Worm (Caenorhabditis elegans) whole organism, L3 larva: ENCODE data around the gene acr-14.

Experiments used
- R02D3.7 ChIP-seq: fragments of 150-350 bp; optimal IDR thresholded peaks from 2 replicates; lab custom pipeline; 2014; ENCODE audit warnings: missing biosample characterization, missing genetic modification characterization
- ZK546.5 ChIP-seq: sonication (generic microtip); optimal IDR thresholded peaks from 2 replicates; lab custom pipeline; 2017; ENCODE audit warnings: missing biosample characterization, missing genetic modification characterization
- aly-2 ChIP-seq: fragments of 150-350 bp; optimal IDR thresholded peaks from 2 replicates; lab custom pipeline; 2014; ENCODE audit warnings: missing biosample characterization, missing genetic modification characterization
- ama-1 ChIP-seq: fragments of 150-350 bp; optimal IDR thresholded peaks from 2 replicates; lab custom pipeline; 2018
- ceh-16 ChIP-seq: sonication (generic microtip); optimal IDR thresholded peaks from 2 replicates; lab custom pipeline; 2017; ENCODE audit warnings: missing biosample characterization, missing genetic modification characterization
- ceh-28 ChIP-seq: fragments of 150-350 bp; optimal IDR thresholded peaks from 2 replicates; lab custom pipeline; 2014; ENCODE audit warnings: missing biosample characterization, missing genetic modification reagents, missing genetic modification characterization
- ceh-82 ChIP-seq: fragments of 150-350 bp; optimal IDR thresholded peaks from 2 replicates; lab custom pipeline; 2014; ENCODE audit warnings: missing biosample characterization, missing genetic modification characterization
- ceh-9 ChIP-seq: sonication (generic microtip); optimal IDR thresholded peaks from 2 replicates; lab custom pipeline; 2018; ENCODE audit warnings: missing biosample characterization, missing genetic modification characterization
- daf-12 ChIP-seq: fragments of 150-350 bp; optimal IDR thresholded peaks from 2 replicates; lab custom pipeline; 2014; ENCODE audit warnings: missing biosample characterization, missing genetic modification reagents, missing genetic modification characterization
- egl-27 ChIP-seq: sonication (generic microtip); optimal IDR thresholded peaks from 4 replicates; lab custom pipeline; 2017; ENCODE audit warnings: missing biosample characterization, missing genetic modification reagents, missing genetic modification characterization
- egl-5 ChIP-seq: fragments of 150-350 bp; optimal IDR thresholded peaks from 2 replicates; lab custom pipeline; 2017; ENCODE audit warnings: missing biosample characterization, missing genetic modification reagents, missing genetic modification characterization, inconsistent platforms
- elt-1 ChIP-seq: fragments of 150-350 bp; optimal IDR thresholded peaks from 2 replicates; lab custom pipeline; 2014; ENCODE audit warnings: missing biosample characterization, missing genetic modification characterization
- elt-2 ChIP-seq: sonication (generic microtip); optimal IDR thresholded peaks from 2 replicates; lab custom pipeline; 2016; ENCODE audit warnings: missing genetic modification reagents, mild to moderate bottlenecking, missing genetic modification characterization, missing compliant biosample characterization
- elt-3 ChIP-seq, 3 experiments: fragments of 150-350 bp in 1 of 3; sonication (generic microtip) in 2 of 3; optimal IDR thresholded peaks; 2 replicates in 2 of 3; 4 replicates in 1 of 3; lab custom pipeline; 2014 to 2017; ENCODE audit warnings: missing biosample characterization in 3 of 3, missing genetic modification characterization in 3 of 3
- eor-1 ChIP-seq, 2 experiments: fragments of 150-350 bp; optimal IDR thresholded peaks; 2 replicates each; lab custom pipeline; 2014 to 2018; ENCODE audit warnings: missing biosample characterization in 2 of 2, missing genetic modification characterization in 2 of 2
- fkh-10 ChIP-seq: sonication (generic microtip); optimal IDR thresholded peaks from 2 replicates; lab custom pipeline; 2017; ENCODE audit warnings: missing biosample characterization, missing genetic modification reagents, missing genetic modification characterization
- fkh-2 ChIP-seq: fragments of 150-350 bp; optimal IDR thresholded peaks from 2 replicates; lab custom pipeline; 2014; ENCODE audit warnings: missing biosample characterization, missing genetic modification reagents, missing genetic modification characterization
- fos-1 ChIP-seq: fragments of 150-350 bp; optimal IDR thresholded peaks from 2 replicates; lab custom pipeline; 2014; ENCODE audit warnings: missing biosample characterization, missing genetic modification characterization
- hmg-11 ChIP-seq: sonication (generic microtip); optimal IDR thresholded peaks from 2 replicates; lab custom pipeline; 2016; ENCODE audit warnings: missing genetic modification characterization, missing compliant biosample characterization
- jun-1 ChIP-seq: fragments of 150-350 bp; optimal IDR thresholded peaks from 2 replicates; lab custom pipeline; 2014; ENCODE audit warnings: missing biosample characterization, missing genetic modification reagents, missing genetic modification characterization
- lin-15B ChIP-seq: fragments of 150-350 bp; optimal IDR thresholded peaks from 2 replicates; lab custom pipeline; 2014; ENCODE audit warnings: missing biosample characterization, missing genetic modification characterization
- lin-39 ChIP-seq: fragments of 150-350 bp; optimal IDR thresholded peaks from 2 replicates; lab custom pipeline; 2018; ENCODE audit warnings: missing biosample characterization, missing genetic modification reagents, missing genetic modification characterization
- lsy-12 ChIP-seq: sonication (generic microtip); optimal IDR thresholded peaks from 2 replicates; lab custom pipeline; 2016; ENCODE audit warnings: mild to moderate bottlenecking, missing genetic modification characterization, missing compliant biosample characterization
- mdl-1 ChIP-seq: fragments of 150-350 bp; optimal IDR thresholded peaks from 2 replicates; lab custom pipeline; 2014; ENCODE audit warnings: missing biosample characterization, missing genetic modification characterization
- mml-1 ChIP-seq: fragments of 150-350 bp; sonication (generic microtip); optimal IDR thresholded peaks from 3 replicates; lab custom pipeline; 2014; ENCODE audit warnings: missing biosample characterization, missing genetic modification characterization
- nfya-1 ChIP-seq: sonication (generic microtip); optimal IDR thresholded peaks from 2 replicates; lab custom pipeline; 2017; ENCODE audit warnings: missing genetic modification characterization, mild to moderate bottlenecking, missing compliant biosample characterization, antibody characterized with exemption, moderate library complexity; ENCODE audit not compliant: insufficient read depth
- nhr-11 ChIP-seq: fragments of 150-350 bp; optimal IDR thresholded peaks from 2 replicates; lab custom pipeline; 2014; ENCODE audit warnings: missing biosample characterization, missing genetic modification characterization
- nhr-12 ChIP-seq: fragments of 150-350 bp; optimal IDR thresholded peaks from 2 replicates; lab custom pipeline; 2014; ENCODE audit warnings: missing biosample characterization, missing genetic modification characterization
- nhr-23 ChIP-seq: fragments of 150-350 bp; optimal IDR thresholded peaks from 2 replicates; lab custom pipeline; 2014; ENCODE audit warnings: missing biosample characterization, missing genetic modification reagents, missing genetic modification characterization
- nhr-237 ChIP-seq: fragments of 150-350 bp; optimal IDR thresholded peaks from 2 replicates; lab custom pipeline; 2014; ENCODE audit warnings: missing biosample characterization, missing genetic modification characterization
- nhr-25 ChIP-seq: sonication (generic microtip); optimal IDR thresholded peaks from 2 replicates; lab custom pipeline; 2017; ENCODE audit warnings: missing biosample characterization, missing genetic modification characterization
- nhr-28 ChIP-seq: fragments of 150-350 bp; optimal IDR thresholded peaks from 2 replicates; lab custom pipeline; 2014; ENCODE audit warnings: missing biosample characterization, missing genetic modification characterization
- nhr-43 ChIP-seq: sonication (generic microtip); optimal IDR thresholded peaks from 2 replicates; lab custom pipeline; 2016; ENCODE audit warnings: mild to moderate bottlenecking, missing genetic modification characterization, missing compliant biosample characterization; ENCODE audit not compliant: poor library complexity, severe bottlenecking
- nhr-67 ChIP-seq: fragments of 150-350 bp; optimal IDR thresholded peaks from 2 replicates; lab custom pipeline; 2014; ENCODE audit warnings: missing biosample characterization, missing genetic modification characterization
- nhr-76 ChIP-seq: fragments of 150-350 bp; sonication (generic microtip); optimal IDR thresholded peaks from 5 replicates; lab custom pipeline; 2014; ENCODE audit warnings: missing biosample characterization, missing genetic modification characterization
- nhr-77 ChIP-seq: fragments of 150-350 bp; optimal IDR thresholded peaks from 2 replicates; lab custom pipeline; 2014; ENCODE audit warnings: missing biosample characterization, missing genetic modification characterization
- pha-4 ChIP-seq: fragments of 150-350 bp; optimal IDR thresholded peaks from 2 replicates; lab custom pipeline; 2014; ENCODE audit warnings: missing biosample characterization, missing genetic modification reagents, missing genetic modification characterization
- pqm-1 ChIP-seq: fragments of 150-350 bp; optimal IDR thresholded peaks from 2 replicates; lab custom pipeline; 2017; ENCODE audit warnings: missing biosample characterization, missing genetic modification characterization, inconsistent platforms
- sea-2 ChIP-seq: fragments of 150-350 bp; sonication (generic microtip); optimal IDR thresholded peaks from 4 replicates; lab custom pipeline; 2014; ENCODE audit warnings: missing biosample characterization, missing genetic modification reagents, missing genetic modification characterization
- skn-1 ChIP-seq: fragments of 150-350 bp; optimal IDR thresholded peaks from 2 replicates; lab custom pipeline; 2014; ENCODE audit warnings: missing biosample characterization, missing genetic modification characterization
- snpc-4 ChIP-seq: fragments of 150-350 bp; optimal IDR thresholded peaks from 2 replicates; lab custom pipeline; 2014; ENCODE audit warnings: missing biosample characterization, missing genetic modification characterization
- tbx-2 ChIP-seq: sonication (generic microtip); optimal IDR thresholded peaks from 2 replicates; lab custom pipeline; 2016; ENCODE audit warnings: mild to moderate bottlenecking, missing genetic modification characterization, missing compliant biosample characterization
- unc-39 ChIP-seq: sonication (generic microtip); optimal IDR thresholded peaks from 4 replicates; lab custom pipeline; 2017; ENCODE audit warnings: missing biosample characterization, missing genetic modification characterization
- unc-62 ChIP-seq: fragments of 150-350 bp; sonication (generic microtip); optimal IDR thresholded peaks from 4 replicates; lab custom pipeline; 2014; ENCODE audit warnings: missing biosample characterization, missing genetic modification reagents, missing genetic modification characterization
- zag-1 ChIP-seq: fragments of 150-350 bp; optimal IDR thresholded peaks from 2 replicates; lab custom pipeline; 2014; ENCODE audit warnings: missing biosample characterization, missing genetic modification characterization
- ztf-11 ChIP-seq: fragments of 150-350 bp; optimal IDR thresholded peaks from 2 replicates; lab custom pipeline; 2014; ENCODE audit warnings: missing biosample characterization, missing genetic modification characterization
- ztf-4 ChIP-seq: fragments of 150-350 bp; optimal IDR thresholded peaks from 2 replicates; lab custom pipeline; 2014; ENCODE audit warnings: missing biosample characterization, missing genetic modification characterization

acr-14 gene

ce11 chrII:8185016-8185493 lies 8.1 kb upstream of the acr-14 start, which contains the start of the genes mig-5 and cct-1:
mig-5 (minus strand) TSS chrII:8185023.
cct-1 (plus strand) TSS chrII:8185443.
- TF ChIP-seq nhr-11 (tag; lab: Kevin White, UChicago) (peak; percentile 92), nhr-77 (tag; lab: Kevin White, UChicago) (peak; percentile 93), hmg-11 (tag; lab: Kevin White, UChicago) (peak; percentile 96), nhr-237 (tag; lab: Kevin White, UChicago) (no peak), sea-2 (GFP tag; lab: Kevin White, UChicago) (no peak), fkh-2 (no peak), elt-3 (tag; optimal IDR thresholded peaks at IDR 0.05; lab: Kevin White, UChicago) (peak in 2 of 3 experiments; percentile 20 to 79), pqm-1 (peak; percentile 92), ceh-28 (peak; percentile 94), ztf-4 (tag; lab: Kevin White, UChicago) (no peak), fos-1 (tag; lab: Kevin White, UChicago) (peak; percentile 20), nhr-12 (tag; lab: Kevin White, UChicago) (no peak), pha-4 (peak; percentile 99), lsy-12 (tag; lab: Kevin White, UChicago) (peak; percentile 96), ztf-11 (no peak), nhr-23 (tag; lab: Kevin White, UChicago) (peak; percentile 99), nhr-25 (tag; lab: Kevin White, UChicago) (peak; percentile 94), nhr-43 (peak; percentile 98), tbx-2 (tag; lab: Kevin White, UChicago) (peak; percentile 91), snpc-4 (tag; lab: Kevin White, UChicago) (peak; percentile 86), unc-39 (tag; lab: Kevin White, UChicago) (no peak), nfya-1 (tag; lab: Kevin White, UChicago) (peak; percentile 99), skn-1 (peak; percentile 96), nhr-76 (peak; percentile 35), elt-2 (tag; lab: Kevin White, UChicago) (peak; percentile 80), unc-62 (peak; percentile 86), mdl-1 (tag; lab: Kevin White, UChicago) (peak; percentile 62), aly-2 (peak; percentile 91), ceh-82 (tag; lab: Kevin White, UChicago) (peak; percentile 96), eor-1 (tag; optimal IDR thresholded peaks at IDR 0.05; lab: Kevin White, UChicago) (no peak), ama-1 (peak; percentile 77), lin-39 (tag; lab: Kevin White, UChicago) (peak; percentile 96), ceh-16 (tag; lab: Kevin White, UChicago) (peak; percentile 48), R02D3.7 (tag; lab: Kevin White, UChicago) (peak; percentile 95), mml-1 (no peak), nhr-67 (no peak), egl-27 (peak; percentile 29), jun-1 (tag; lab: Kevin White, UChicago) (peak; percentile 95), zag-1 (peak; percentile 81), elt-1 (tag; lab: Kevin White, UChicago) (peak; percentile 86), egl-5 (tag; lab: Kevin White, UChicago) (peak; percentile 98), ceh-9 (no peak), ZK546.5 (tag; lab: Kevin White, UChicago) (peak; percentile 52), fkh-10 (GFP tag; lab: Kevin White, UChicago) (peak; percentile 91), lin-15B (tag; lab: Kevin White, UChicago) (peak; percentile 99), nhr-28 (tag; lab: Kevin White, UChicago) (peak; percentile 62), daf-12 (tag; lab: Kevin White, UChicago) (peak; percentile 30)
- TF ChIP-seq, all 47 proteins: peak for 36
